Worm (Caenorhabditis elegans) whole organism, L2 larva: ENCODE data around the gene coq-8.

ENCODE experiments used
- C34F6.9 ChIP-seq: fragments of 150-350 bp; optimal IDR thresholded peaks from 2 replicates; lab custom pipeline; 2014; ENCODE audit warnings: missing biosample characterization, missing genetic modification characterization
- F13H6.1 ChIP-seq: sonication (generic microtip); optimal IDR thresholded peaks from 2 replicates; lab custom pipeline; 2016; ENCODE audit warnings: missing genetic modification characterization, missing compliant biosample characterization
- ZK546.5 ChIP-seq: sonication (generic microtip); optimal IDR thresholded peaks from 2 replicates; lab custom pipeline; 2017; ENCODE audit warnings: missing biosample characterization, missing genetic modification characterization
- alr-1 ChIP-seq: fragments of 150-350 bp; optimal IDR thresholded peaks from 2 replicates; lab custom pipeline; 2014; ENCODE audit warnings: missing biosample characterization, missing genetic modification characterization
- ama-1 ChIP-seq: fragments of 150-350 bp; optimal IDR thresholded peaks from 2 replicates; lab custom pipeline; 2018; ENCODE audit warnings: inconsistent platforms
- ceh-82 ChIP-seq: fragments of 150-350 bp; optimal IDR thresholded peaks from 2 replicates; lab custom pipeline; 2014; ENCODE audit warnings: missing biosample characterization, missing genetic modification characterization
- crh-2 ChIP-seq: sonication (generic microtip); optimal IDR thresholded peaks from 2 replicates; lab custom pipeline; 2017; ENCODE audit warnings: missing biosample characterization, missing genetic modification characterization
- dmd-4 ChIP-seq: sonication (generic microtip); optimal IDR thresholded peaks from 2 replicates; lab custom pipeline; 2017; ENCODE audit warnings: missing biosample characterization, missing genetic modification characterization
- egl-27 ChIP-seq: sonication (generic microtip); optimal IDR thresholded peaks from 3 replicates; lab custom pipeline; 2017; ENCODE audit warnings: missing biosample characterization, missing genetic modification reagents, missing genetic modification characterization
- elt-1 ChIP-seq: fragments of 150-350 bp; optimal IDR thresholded peaks from 2 replicates; lab custom pipeline; 2014; ENCODE audit warnings: missing biosample characterization, missing genetic modification characterization
- elt-3 ChIP-seq: sonication (generic microtip); optimal IDR thresholded peaks from 2 replicates; lab custom pipeline; 2017; ENCODE audit warnings: missing biosample characterization, missing genetic modification characterization
- fos-1 ChIP-seq: fragments of 150-350 bp; optimal IDR thresholded peaks from 2 replicates; lab custom pipeline; 2014; ENCODE audit warnings: missing biosample characterization, missing genetic modification characterization
- lin-11 ChIP-seq: fragments of 150-350 bp; sonication (generic microtip); optimal IDR thresholded peaks from 2 replicates; lab custom pipeline; 2014; ENCODE audit warnings: missing biosample characterization, missing genetic modification characterization, inconsistent platforms, mixed read lengths
- lin-13 ChIP-seq: fragments of 150-350 bp; optimal IDR thresholded peaks from 2 replicates; lab custom pipeline; 2014; ENCODE audit warnings: missing biosample characterization, missing genetic modification reagents, missing genetic modification characterization
- lin-39 ChIP-seq: fragments of 150-350 bp; optimal IDR thresholded peaks from 2 replicates; lab custom pipeline; 2014; ENCODE audit warnings: missing biosample characterization, missing genetic modification reagents, missing genetic modification characterization
- mab-5 ChIP-seq: fragments of 150-350 bp; optimal IDR thresholded peaks from 2 replicates; lab custom pipeline; 2014; ENCODE audit warnings: missing biosample characterization, missing genetic modification characterization
- mbf-1 ChIP-seq: sonication (generic microtip); optimal IDR thresholded peaks from 2 replicates; lab custom pipeline; 2017; ENCODE audit warnings: missing biosample characterization, missing genetic modification characterization
- mdl-1 ChIP-seq, 2 experiments: fragments of 150-350 bp in 1 of 2; sonication (generic microtip) in 1 of 2; optimal IDR thresholded peaks; 2 replicates each; lab custom pipeline; 2017; ENCODE audit warnings: missing biosample characterization in 2 of 2, missing genetic modification characterization in 2 of 2
- nhr-10 ChIP-seq: sonication (generic microtip); optimal IDR thresholded peaks from 2 replicates; lab custom pipeline; 2017; ENCODE audit warnings: missing biosample characterization, missing genetic modification characterization
- nhr-11 ChIP-seq: fragments of 150-350 bp; optimal IDR thresholded peaks from 2 replicates; lab custom pipeline; 2014; ENCODE audit warnings: missing biosample characterization, missing genetic modification characterization
- nhr-12 ChIP-seq: fragments of 150-350 bp; optimal IDR thresholded peaks from 2 replicates; lab custom pipeline; 2014; ENCODE audit warnings: missing biosample characterization, missing genetic modification characterization
- nhr-21 ChIP-seq: fragments of 150-350 bp; optimal IDR thresholded peaks from 2 replicates; lab custom pipeline; 2014; ENCODE audit warnings: missing biosample characterization, missing genetic modification characterization
- nhr-23 ChIP-seq: fragments of 150-350 bp; optimal IDR thresholded peaks from 2 replicates; lab custom pipeline; 2014; ENCODE audit warnings: missing biosample characterization, missing genetic modification reagents, missing genetic modification characterization
- nhr-25 ChIP-seq: fragments of 150-350 bp; sonication (generic microtip); optimal IDR thresholded peaks from 3 replicates; lab custom pipeline; 2014; ENCODE audit warnings: missing biosample characterization, missing genetic modification characterization
- nhr-6 ChIP-seq: fragments of 150-350 bp; optimal IDR thresholded peaks from 2 replicates; lab custom pipeline; 2014; ENCODE audit warnings: missing biosample characterization, missing genetic modification characterization
- nhr-77 ChIP-seq: fragments of 150-350 bp; optimal IDR thresholded peaks from 2 replicates; lab custom pipeline; 2014; ENCODE audit warnings: missing biosample characterization, missing genetic modification characterization
- peb-1 ChIP-seq: fragments of 150-350 bp; optimal IDR thresholded peaks from 2 replicates; lab custom pipeline; 2014; ENCODE audit warnings: missing biosample characterization, missing genetic modification characterization
- sem-4 ChIP-seq: fragments of 150-350 bp; optimal IDR thresholded peaks from 2 replicates; lab custom pipeline; 2014; ENCODE audit warnings: missing biosample characterization, missing genetic modification reagents, missing genetic modification characterization
- skn-1 ChIP-seq: sonication (generic microtip); optimal IDR thresholded peaks from 2 replicates; lab custom pipeline; 2017; ENCODE audit warnings: missing biosample characterization, missing genetic modification characterization
- sma-3 ChIP-seq: sonication (generic microtip); optimal IDR thresholded peaks from 2 replicates; lab custom pipeline; 2016; ENCODE audit warnings: missing genetic modification reagents, missing genetic modification characterization, missing compliant biosample characterization
- sma-9 ChIP-seq, 2 experiments: fragments of 150-350 bp in 1 of 2; sonication (generic microtip) in 1 of 2; optimal IDR thresholded peaks; 2 replicates each; lab custom pipeline; 2014 to 2016; ENCODE audit warnings: missing genetic modification characterization in 2 of 2, mild to moderate bottlenecking in 1 of 2, missing biosample characterization in 1 of 2, missing compliant biosample characterization in 1 of 2, missing genetic modification reagents in 1 of 2, moderate library complexity in 1 of 2
- unc-39 ChIP-seq: fragments of 150-350 bp; optimal IDR thresholded peaks from 2 replicates; lab custom pipeline; 2014; ENCODE audit warnings: missing biosample characterization, missing genetic modification characterization
- unc-55 ChIP-seq: fragments of 150-350 bp; sonication (generic microtip); optimal IDR thresholded peaks from 3 replicates; lab custom pipeline; 2014; ENCODE audit warnings: missing biosample characterization, missing genetic modification reagents, missing genetic modification characterization
- zag-1 ChIP-seq: fragments of 150-350 bp; optimal IDR thresholded peaks from 2 replicates; lab custom pipeline; 2014; ENCODE audit warnings: missing biosample characterization, missing genetic modification characterization
- ztf-1 ChIP-seq: fragments of 200-800 bp; sonication (Bioruptor generic); conservative IDR thresholded peaks from 2 replicates; pipeline ENCODE4 v1.3.6; 2022; ENCODE audit warnings: missing genetic modification characterization, missing compliant biosample characterization
- ztf-11 ChIP-seq: sonication (generic microtip); optimal IDR thresholded peaks from 2 replicates; lab custom pipeline; 2017; ENCODE audit warnings: missing biosample characterization, missing genetic modification characterization
- ztf-4 ChIP-seq: fragments of 150-350 bp; optimal IDR thresholded peaks from 2 replicates; lab custom pipeline; 2014; ENCODE audit warnings: missing biosample characterization, missing genetic modification characterization

Gene coq-8

ce11 chrIII:4890997-4891396 lies 27.8 kb downstream of the coq-8 start, which contains the start of gene F26F4.5:
TSS of gene F26F4.5 (minus strand) at chrIII:4891252.
- TF ChIP-seq mbf-1 (tag; lab: Kevin White, UChicago) (no peak), nhr-21 (tag; lab: Kevin White, UChicago) (no peak), ztf-4 (no peak), unc-55 (GFP tag; lab: Kevin White, UChicago) (no peak), crh-2 (no peak), nhr-77 (tag; lab: Kevin White, UChicago) (no peak), nhr-25 (no peak), peb-1 (no peak), mab-5 (tag; lab: Kevin White, UChicago) (no peak), nhr-10 (tag; lab: Kevin White, UChicago) (no peak), ztf-11 (no peak), lin-39 (tag; lab: Kevin White, UChicago) (no peak), elt-1 (tag; lab: Kevin White, UChicago) (no peak)

ce11 chrIII:4893540-4893939 lies 30.3 kb downstream of the coq-8 start, which contains the start of gene F26F4.6:
TSS of gene F26F4.6 (minus strand) at chrIII:4893640.
- no peak for TF ChIP-seq ztf-1 (GFP tag; lab: Robert Waterston, UW)
- no peak for TF ChIP-seq unc-39 (tag; lab: Kevin White, UChicago)
- TF ChIP-seq sem-4 (tag; lab: Kevin White, UChicago): no peak
- TF ChIP-seq dmd-4 (tag; lab: Kevin White, UChicago): no peak
- TF ChIP-seq peb-1: no peak
- no peak for TF ChIP-seq unc-55 (GFP tag; lab: Kevin White, UChicago)
- TF ChIP-seq ztf-11: no peak
- no peak for TF ChIP-seq nhr-6
- no peak for TF ChIP-seq nhr-21 (tag; lab: Kevin White, UChicago)
- no peak for TF ChIP-seq skn-1 (tag; lab: Kevin White, UChicago)
- TF ChIP-seq elt-3 (tag; lab: Kevin White, UChicago): no peak
- no peak for TF ChIP-seq elt-1 (tag; lab: Kevin White, UChicago)

- TF ChIP-seq nhr-12 (tag; lab: Kevin White, UChicago) (no peak), nhr-10 (tag; lab: Kevin White, UChicago) (no peak), nhr-23 (no peak), nhr-6 (no peak), ama-1 (lab: Kevin White, UChicago) (no peak), lin-11 (tag; lab: Kevin White, UChicago) (no peak), lin-13 (GFP tag; lab: Kevin White, UChicago) (no peak), sma-9 (GFP tag; optimal IDR thresholded peaks at IDR 0.05; lab: Kevin White, UChicago) (no peak), sma-9 (tag; optimal IDR thresholded peaks at IDR 0.05; lab: Kevin White, UChicago) (no peak), nhr-25 (no peak), dmd-4 (tag; lab: Kevin White, UChicago) (no peak), ceh-82 (tag; lab: Kevin White, UChicago) (no peak), C34F6.9 (tag; lab: Kevin White, UChicago) (no peak), egl-27 (tag; lab: Kevin White, UChicago) (no peak), unc-39 (tag; lab: Kevin White, UChicago) (no peak), elt-1 (tag; lab: Kevin White, UChicago) (no peak), sem-4 (tag; lab: Kevin White, UChicago) (no peak), skn-1 (tag; lab: Kevin White, UChicago) (no peak), mdl-1 (tag; optimal IDR thresholded peaks at IDR 0.05; lab: Kevin White, UChicago) (no peak), ZK546.5 (no peak), fos-1 (tag; lab: Kevin White, UChicago) (no peak)
- TF ChIP-seq, all 48 proteins: peak for 0
These were observed 32.1 kb downstream of the coq-8 start for ce11 chrIII:4895313-4895712.

- TF ChIP-seq skn-1 (tag; lab: Kevin White, UChicago) (no peak), dmd-4 (tag; lab: Kevin White, UChicago) (no peak), nhr-77 (tag; lab: Kevin White, UChicago) (no peak), F13H6.1 (tag; lab: Kevin White, UChicago) (no peak), sma-3 (no peak), zag-1 (tag; lab: Kevin White, UChicago) (no peak), ztf-11 (no peak), alr-1 (tag; lab: Kevin White, UChicago) (no peak), nhr-23 (no peak), ceh-82 (tag; lab: Kevin White, UChicago) (no peak), unc-55 (GFP tag; lab: Kevin White, UChicago) (no peak), nhr-11 (tag; lab: Kevin White, UChicago) (no peak)
- TF ChIP-seq, all 48 proteins: peak for 0
These were observed 35.9 kb downstream of the coq-8 start, which contains the start of gene nhl-2 for ce11 chrIII:4899035-4899578. TSS of gene nhl-2 (minus strand) at chrIII:4899085.
